Fruit fly (Drosophila melanogaster): Measurements from ENCODE around the gene CG8003.

Gene CG8003

DNA sequence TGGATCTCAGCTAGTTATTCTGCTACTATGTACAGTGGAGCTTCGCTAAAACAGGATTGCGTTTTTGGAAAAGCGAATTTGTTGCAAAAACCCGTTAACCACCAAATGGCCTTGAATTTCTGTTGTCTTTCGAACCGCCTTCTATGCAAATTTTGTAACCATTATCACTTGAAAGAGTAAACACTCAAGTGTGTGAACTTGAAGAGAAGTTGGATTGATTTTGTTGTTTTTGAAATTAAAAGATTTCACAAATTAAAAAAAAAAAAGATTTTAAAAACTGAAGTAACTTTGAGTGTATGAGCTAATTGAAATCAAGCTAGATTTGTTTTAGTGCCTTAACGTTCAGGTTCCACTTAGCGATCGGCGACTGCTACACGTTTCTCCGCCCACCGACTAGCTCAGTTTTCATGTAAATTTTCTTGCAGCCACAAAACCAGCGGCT lies 22.6 kb downstream of the CG8003 start (continued):
- TF ChIP-seq CG7556 (GFP tag; optimal IDR thresholded peaks at IDR 0.05): peak; percentile 79
- no peak for TF ChIP-seq CG5953 (GFP tag; IDR thresholded peaks at IDR 0.05)
- peak; percentile 48 for TF ChIP-seq CG3847 (GFP tag; IDR thresholded peaks at IDR 0.05)
- TF ChIP-seq gce (GFP tag; IDR thresholded peaks at IDR 0.05): no peak; the same call in 2 of the 3 replicates
- TF ChIP-seq CG10431 (GFP tag; optimal IDR thresholded peaks at IDR 0.05): no peak
- TF ChIP-seq pho (GFP tag; optimal IDR thresholded peaks at IDR 0.05): peak; percentile 44
- peak; percentile 64 for TF ChIP-seq CG4820 (GFP tag; optimal IDR thresholded peaks at IDR 0.05)
- TF ChIP-seq CoRest (tag; optimal IDR thresholded peaks at IDR 0.05): peak; percentile 69
- no peak for TF ChIP-seq stwl (tag; optimal IDR thresholded peaks at IDR 0.05)
- TF ChIP-seq Atf-2 (GFP tag; optimal IDR thresholded peaks at IDR 0.05): peak; percentile 39
- TF ChIP-seq D19A (tag; optimal IDR thresholded peaks at IDR 0.05): no peak
- no peak for TF ChIP-seq CG17912 (GFP tag; optimal IDR thresholded peaks at IDR 0.05)
- TF ChIP-seq CG1603 (tag; optimal IDR thresholded peaks at IDR 0.05): peak; percentile 51
- TF ChIP-seq Hr51 (GFP tag; optimal IDR thresholded peaks at IDR 0.05): peak in 1 of 2 experiments; percentile 67
- TF ChIP-seq HLHmδ (GFP tag; optimal IDR thresholded peaks at IDR 0.05): no peak
- TF ChIP-seq usp (GFP tag; optimal IDR thresholded peaks at IDR 0.05): no peak
- TF ChIP-seq grau (tag; optimal IDR thresholded peaks at IDR 0.05): peak; percentile 91
- no peak for TF ChIP-seq gfzf (GFP tag; optimal IDR thresholded peaks at IDR 0.05)
- 0 out of 2 replicates have a peak, but pooled peaks have one; percentile 14 for TF ChIP-seq Bgb (GFP tag; IDR thresholded peaks at IDR 0.05; ENCODE audit: partially characterized antibody)
- TF ChIP-seq esg (GFP tag; conservative IDR thresholded peaks at IDR 0.05): peak; percentile 70
- TF ChIP-seq Max (GFP tag; optimal IDR thresholded peaks at IDR 0.05): no peak
- TF ChIP-seq ftz-f1 (GFP tag; optimal IDR thresholded peaks at IDR 0.05): no peak
- TF ChIP-seq CG2116 (GFP tag; optimal IDR thresholded peaks at IDR 0.05): peak; percentile 31
- TF ChIP-seq gsb (GFP tag; IDR thresholded peaks at IDR 0.05): peak; percentile 51; the same call in 1 of the 2 replicates
- peak; percentile 70; the same call in 2 of the 3 replicates for TF ChIP-seq CG11456 (GFP tag; IDR thresholded peaks at IDR 0.05)
- no peak for TF ChIP-seq Mad (GFP tag; optimal IDR thresholded peaks at IDR 0.05)
- no peak for TF ChIP-seq CG15479 (GFP tag; optimal IDR thresholded peaks at IDR 0.05)
- peak; percentile 8 for TF ChIP-seq ash1 (GFP tag; optimal IDR thresholded peaks at IDR 0.05)
- TF ChIP-seq sim (GFP tag; IDR thresholded peaks at IDR 0.05): no peak
- TF ChIP-seq CG15696 (tag; optimal IDR thresholded peaks at IDR 0.05): peak; percentile 3
- TF ChIP-seq CG9876 (GFP tag; optimal IDR thresholded peaks at IDR 0.05): peak; percentile 43
- TF ChIP-seq Oaz (GFP tag; IDR thresholded peaks at IDR 0.05): peak; percentile 69
- TF ChIP-seq nau (GFP tag; optimal IDR thresholded peaks at IDR 0.05): peak; percentile 63
- no peak for TF ChIP-seq dm (GFP tag; optimal IDR thresholded peaks at IDR 0.05)
- no peak for TF ChIP-seq CG6175 (GFP tag; IDR thresholded peaks at IDR 0.05)
- peak; percentile 1 for TF ChIP-seq cato (GFP tag; optimal IDR thresholded peaks at IDR 0.05; ENCODE audit: borderline replicate concordance)
- TF ChIP-seq Spps (tag; optimal IDR thresholded peaks at IDR 0.05): no peak
- no peak for TF ChIP-seq zen (tag; optimal IDR thresholded peaks at IDR 0.05)
- no peak for TF ChIP-seq grn (GFP tag; optimal IDR thresholded peaks at IDR 0.05)
- no peak for TF ChIP-seq ac (GFP tag; optimal IDR thresholded peaks at IDR 0.05)
- TF ChIP-seq Asciz (GFP tag; optimal IDR thresholded peaks at IDR 0.05): peak; percentile 48
- TF ChIP-seq inv (GFP tag; IDR thresholded peaks at IDR 0.05; ENCODE audit: partially characterized antibody): no peak
- peak; percentile 77 for TF ChIP-seq Side (GFP tag; optimal IDR thresholded peaks at IDR 0.05)
- no peak for TF ChIP-seq corto (GFP tag; optimal IDR thresholded peaks at IDR 0.05)
- no peak for TF ChIP-seq Adf1 (GFP tag; IDR thresholded peaks at IDR 0.05)
- peak; percentile 21; the same call in 1 of the 2 replicates for TF ChIP-seq H2.0 (GFP tag; IDR thresholded peaks at IDR 0.05)
- peak; percentile 39 for TF ChIP-seq CG6765 (GFP tag; optimal IDR thresholded peaks at IDR 0.05)
- TF ChIP-seq Dref (GFP tag; IDR thresholded peaks at IDR 0.05): no peak
- no peak for TF ChIP-seq Hey (tag; optimal IDR thresholded peaks at IDR 0.05)
- peak; percentile 15 for TF ChIP-seq Ravus (GFP tag; IDR thresholded peaks at IDR 0.05)
- peak; percentile 33 for TF ChIP-seq Usf (GFP tag; optimal IDR thresholded peaks at IDR 0.05)

Data from whole organism, embryonic.